Worm (Caenorhabditis elegans) whole organism, L2 larva: ENCODE measurements around the gene F46G11.4.

Experiments
- C34F6.9 ChIP-seq: fragments of 150-350 bp; optimal IDR thresholded peaks from 2 replicates; lab custom pipeline; 2014; ENCODE audit warnings: missing biosample characterization, missing genetic modification characterization
- F13H6.1 ChIP-seq: sonication (generic microtip); optimal IDR thresholded peaks from 2 replicates; lab custom pipeline; 2016; ENCODE audit warnings: missing genetic modification characterization, missing compliant biosample characterization
- R02D3.7 ChIP-seq: fragments of 150-350 bp; optimal IDR thresholded peaks from 2 replicates; lab custom pipeline; 2014; ENCODE audit warnings: missing biosample characterization, missing genetic modification characterization
- Y55F3AM.14 ChIP-seq: fragments of 200-800 bp; sonication (Bioruptor generic); optimal IDR thresholded peaks from 2 replicates; lab custom pipeline; 2018; ENCODE audit warnings: mild to moderate bottlenecking, missing genetic modification characterization, missing compliant biosample characterization
- alr-1 ChIP-seq: fragments of 150-350 bp; optimal IDR thresholded peaks from 2 replicates; lab custom pipeline; 2014; ENCODE audit warnings: missing biosample characterization, missing genetic modification characterization
- aly-2 ChIP-seq: fragments of 150-350 bp; optimal IDR thresholded peaks from 2 replicates; lab custom pipeline; 2014; ENCODE audit warnings: missing biosample characterization, missing genetic modification characterization
- ama-1 ChIP-seq: fragments of 150-350 bp; optimal IDR thresholded peaks from 2 replicates; lab custom pipeline; 2018; ENCODE audit warnings: inconsistent platforms
- blmp-1 ChIP-seq: sonication (generic microtip); optimal IDR thresholded peaks from 2 replicates; lab custom pipeline; 2017; ENCODE audit warnings: missing genetic modification characterization, mild to moderate bottlenecking, missing compliant biosample characterization, antibody characterized with exemption, moderate library complexity; ENCODE audit not compliant: insufficient read depth
- ceh-16 ChIP-seq: fragments of 150-350 bp; optimal IDR thresholded peaks from 2 replicates; lab custom pipeline; 2014; ENCODE audit warnings: missing biosample characterization, missing genetic modification characterization
- ceh-82 ChIP-seq: fragments of 150-350 bp; optimal IDR thresholded peaks from 2 replicates; lab custom pipeline; 2014; ENCODE audit warnings: missing biosample characterization, missing genetic modification characterization
- crh-2 ChIP-seq: sonication (generic microtip); optimal IDR thresholded peaks from 2 replicates; lab custom pipeline; 2017; ENCODE audit warnings: missing biosample characterization, missing genetic modification characterization
- dmd-4 ChIP-seq: sonication (generic microtip); optimal IDR thresholded peaks from 2 replicates; lab custom pipeline; 2017; ENCODE audit warnings: missing biosample characterization, missing genetic modification characterization
- egl-27 ChIP-seq: sonication (generic microtip); optimal IDR thresholded peaks from 3 replicates; lab custom pipeline; 2017; ENCODE audit warnings: missing biosample characterization, missing genetic modification reagents, missing genetic modification characterization
- elt-1 ChIP-seq: fragments of 150-350 bp; optimal IDR thresholded peaks from 2 replicates; lab custom pipeline; 2014; ENCODE audit warnings: missing biosample characterization, missing genetic modification characterization
- elt-3 ChIP-seq: sonication (generic microtip); optimal IDR thresholded peaks from 2 replicates; lab custom pipeline; 2017; ENCODE audit warnings: missing biosample characterization, missing genetic modification characterization
- gmeb-1 ChIP-seq: fragments of 150-350 bp; optimal IDR thresholded peaks from 2 replicates; lab custom pipeline; 2014; ENCODE audit warnings: missing biosample characterization, missing genetic modification characterization
- lin-11 ChIP-seq: fragments of 150-350 bp; sonication (generic microtip); optimal IDR thresholded peaks from 2 replicates; lab custom pipeline; 2014; ENCODE audit warnings: missing biosample characterization, missing genetic modification characterization, inconsistent platforms, mixed read lengths
- lin-13 ChIP-seq: fragments of 150-350 bp; optimal IDR thresholded peaks from 2 replicates; lab custom pipeline; 2014; ENCODE audit warnings: missing biosample characterization, missing genetic modification reagents, missing genetic modification characterization
- lsy-2 ChIP-seq, 2 experiments: fragments of 150-350 bp in 1 of 2; sonication (generic microtip) in 1 of 2; optimal IDR thresholded peaks; 2 replicates each; lab custom pipeline; 2014 to 2017; ENCODE audit warnings: missing biosample characterization in 2 of 2, missing genetic modification characterization in 2 of 2
- mab-5 ChIP-seq: fragments of 150-350 bp; optimal IDR thresholded peaks from 2 replicates; lab custom pipeline; 2014; ENCODE audit warnings: missing biosample characterization, missing genetic modification characterization
- mbf-1 ChIP-seq: sonication (generic microtip); optimal IDR thresholded peaks from 2 replicates; lab custom pipeline; 2017; ENCODE audit warnings: missing biosample characterization, missing genetic modification characterization
- mdl-1 ChIP-seq, 2 experiments: fragments of 150-350 bp in 1 of 2; sonication (generic microtip) in 1 of 2; optimal IDR thresholded peaks; 2 replicates each; lab custom pipeline; 2017; ENCODE audit warnings: missing biosample characterization in 2 of 2, missing genetic modification characterization in 2 of 2
- nhr-10 ChIP-seq: sonication (generic microtip); optimal IDR thresholded peaks from 2 replicates; lab custom pipeline; 2017; ENCODE audit warnings: missing biosample characterization, missing genetic modification characterization
- nhr-11 ChIP-seq: fragments of 150-350 bp; optimal IDR thresholded peaks from 2 replicates; lab custom pipeline; 2014; ENCODE audit warnings: missing biosample characterization, missing genetic modification characterization
- nhr-12 ChIP-seq: fragments of 150-350 bp; optimal IDR thresholded peaks from 2 replicates; lab custom pipeline; 2014; ENCODE audit warnings: missing biosample characterization, missing genetic modification characterization
- nhr-129 ChIP-seq: fragments of 150-350 bp; optimal IDR thresholded peaks from 2 replicates; lab custom pipeline; 2014; ENCODE audit warnings: missing biosample characterization, missing genetic modification characterization
- nhr-21 ChIP-seq: fragments of 150-350 bp; optimal IDR thresholded peaks from 2 replicates; lab custom pipeline; 2014; ENCODE audit warnings: missing biosample characterization, missing genetic modification characterization
- nhr-23 ChIP-seq: fragments of 150-350 bp; optimal IDR thresholded peaks from 2 replicates; lab custom pipeline; 2014; ENCODE audit warnings: missing biosample characterization, missing genetic modification reagents, missing genetic modification characterization
- nhr-237 ChIP-seq: fragments of 150-350 bp; optimal IDR thresholded peaks from 2 replicates; lab custom pipeline; 2014; ENCODE audit warnings: missing biosample characterization, missing genetic modification characterization
- nhr-25 ChIP-seq: fragments of 150-350 bp; sonication (generic microtip); optimal IDR thresholded peaks from 3 replicates; lab custom pipeline; 2014; ENCODE audit warnings: missing biosample characterization, missing genetic modification characterization
- nhr-6 ChIP-seq: fragments of 150-350 bp; optimal IDR thresholded peaks from 2 replicates; lab custom pipeline; 2014; ENCODE audit warnings: missing biosample characterization, missing genetic modification characterization
- nhr-77 ChIP-seq: fragments of 150-350 bp; optimal IDR thresholded peaks from 2 replicates; lab custom pipeline; 2014; ENCODE audit warnings: missing biosample characterization, missing genetic modification characterization
- peb-1 ChIP-seq: fragments of 150-350 bp; optimal IDR thresholded peaks from 2 replicates; lab custom pipeline; 2014; ENCODE audit warnings: missing biosample characterization, missing genetic modification characterization
- sem-4 ChIP-seq: fragments of 150-350 bp; optimal IDR thresholded peaks from 2 replicates; lab custom pipeline; 2014; ENCODE audit warnings: missing biosample characterization, missing genetic modification reagents, missing genetic modification characterization
- skn-1 ChIP-seq: sonication (generic microtip); optimal IDR thresholded peaks from 2 replicates; lab custom pipeline; 2017; ENCODE audit warnings: missing biosample characterization, missing genetic modification characterization
- sma-3 ChIP-seq: sonication (generic microtip); optimal IDR thresholded peaks from 2 replicates; lab custom pipeline; 2016; ENCODE audit warnings: missing genetic modification reagents, missing genetic modification characterization, missing compliant biosample characterization
- sma-9 ChIP-seq, 2 experiments: fragments of 150-350 bp in 1 of 2; sonication (generic microtip) in 1 of 2; optimal IDR thresholded peaks; 2 replicates each; lab custom pipeline; 2014 to 2016; ENCODE audit warnings: missing genetic modification characterization in 2 of 2, mild to moderate bottlenecking in 1 of 2, missing biosample characterization in 1 of 2, missing compliant biosample characterization in 1 of 2, missing genetic modification reagents in 1 of 2, moderate library complexity in 1 of 2
- snpc-4 ChIP-seq: fragments of 150-350 bp; optimal IDR thresholded peaks from 2 replicates; lab custom pipeline; 2014; ENCODE audit warnings: missing biosample characterization, missing genetic modification characterization
- unc-39 ChIP-seq: fragments of 150-350 bp; optimal IDR thresholded peaks from 2 replicates; lab custom pipeline; 2014; ENCODE audit warnings: missing biosample characterization, missing genetic modification characterization
- unc-55 ChIP-seq: fragments of 150-350 bp; sonication (generic microtip); optimal IDR thresholded peaks from 3 replicates; lab custom pipeline; 2014; ENCODE audit warnings: missing biosample characterization, missing genetic modification reagents, missing genetic modification characterization
- unc-62 ChIP-seq: fragments of 150-350 bp; optimal IDR thresholded peaks from 2 replicates; lab custom pipeline; 2014; ENCODE audit warnings: missing biosample characterization, missing genetic modification reagents, missing genetic modification characterization
- zag-1 ChIP-seq: fragments of 150-350 bp; optimal IDR thresholded peaks from 2 replicates; lab custom pipeline; 2014; ENCODE audit warnings: missing biosample characterization, missing genetic modification characterization
- ztf-1 ChIP-seq: fragments of 200-800 bp; sonication (Bioruptor generic); conservative IDR thresholded peaks from 2 replicates; pipeline ENCODE4 v1.3.6; 2022; ENCODE audit warnings: missing genetic modification characterization, missing compliant biosample characterization
- ztf-4 ChIP-seq: fragments of 150-350 bp; optimal IDR thresholded peaks from 2 replicates; lab custom pipeline; 2014; ENCODE audit warnings: missing biosample characterization, missing genetic modification characterization

F46G11.4 gene

ce11 chrX:5798690-5799089 lies at the start of gene F46G11.4:
TSS of gene F46G11.4 (minus strand) at chrX:5798790.
- TF ChIP-seq F13H6.1 (tag; lab: Kevin White, UChicago), result no peak
- TF ChIP-seq unc-39 (tag; lab: Kevin White, UChicago), result no peak
- no peak for TF ChIP-seq nhr-25 (tag; lab: Kevin White, UChicago)
- no peak for TF ChIP-seq unc-55 (GFP tag; lab: Kevin White, UChicago)
- TF ChIP-seq nhr-11 (tag; lab: Kevin White, UChicago), result no peak
- no peak for TF ChIP-seq lin-11 (tag; lab: Kevin White, UChicago)
- TF ChIP-seq sma-3 (GFP tag; lab: Kevin White, UChicago), result no peak
- TF ChIP-seq unc-62 (GFP tag; lab: Kevin White, UChicago), result no peak
- no peak for TF ChIP-seq nhr-12 (tag; lab: Kevin White, UChicago)
- no peak for TF ChIP-seq lsy-2 (tag; optimal IDR thresholded peaks at IDR 0.05; lab: Kevin White, UChicago)
- no peak for TF ChIP-seq ceh-16 (tag; lab: Kevin White, UChicago)

ce11 chrX:5847268-5847667 lies 48.7 kb upstream of the F46G11.4 start:
- TF ChIP-seq nhr-25 (tag; lab: Kevin White, UChicago), result no peak
- TF ChIP-seq alr-1 (tag; lab: Kevin White, UChicago), result no peak
- no peak for TF ChIP-seq nhr-23 (tag; lab: Kevin White, UChicago)
- no peak for TF ChIP-seq gmeb-1 (tag; lab: Kevin White, UChicago)
- peak; percentile 84 for TF ChIP-seq unc-55 (GFP tag; lab: Kevin White, UChicago)
- no peak for TF ChIP-seq lin-11 (tag; lab: Kevin White, UChicago)
- peak; percentile 23 for TF ChIP-seq sma-9 (GFP tag; optimal IDR thresholded peaks at IDR 0.05; lab: Kevin White, UChicago)
- no peak for TF ChIP-seq sma-9 (tag; optimal IDR thresholded peaks at IDR 0.05; lab: Kevin White, UChicago)
- TF ChIP-seq nhr-77 (tag; lab: Kevin White, UChicago), result no peak
- TF ChIP-seq lsy-2 (tag; optimal IDR thresholded peaks at IDR 0.05; lab: Kevin White, UChicago), result peak; percentile 30 to 56
- TF ChIP-seq aly-2 (tag; lab: Kevin White, UChicago), result no peak
- peak; percentile 1 for TF ChIP-seq snpc-4 (tag; lab: Kevin White, UChicago)
- no peak for TF ChIP-seq nhr-11 (tag; lab: Kevin White, UChicago)
- TF ChIP-seq ceh-16 (tag; lab: Kevin White, UChicago), result no peak
- no peak for TF ChIP-seq mab-5 (tag; lab: Kevin White, UChicago)
- no peak for TF ChIP-seq unc-62 (GFP tag; lab: Kevin White, UChicago)
- TF ChIP-seq zag-1, result peak; percentile 1
- TF ChIP-seq ztf-4, result no peak
- TF ChIP-seq C34F6.9 (tag; lab: Kevin White, UChicago), result peak; percentile 61
- TF ChIP-seq mdl-1 (tag; optimal IDR thresholded peaks at IDR 0.05; lab: Kevin White, UChicago), result peak in 1 of 2 experiments; percentile 14
- TF ChIP-seq sem-4 (tag; lab: Kevin White, UChicago), result peak; percentile 20
- TF ChIP-seq elt-3, result no peak
- no peak for TF ChIP-seq nhr-237
- TF ChIP-seq R02D3.7 (tag; lab: Kevin White, UChicago), result no peak
- TF ChIP-seq nhr-21, result no peak
- peak; percentile 23 for TF ChIP-seq nhr-129 (tag; lab: Kevin White, UChicago)
- no peak for TF ChIP-seq peb-1

ce11 chrX:5841060-5841642 lies 42.6 kb upstream of the F46G11.4 start, which contains the start of gene puf-9:
TSS of gene puf-9 (plus strand) at chrX:5841592.
- TF ChIP-seq elt-3, result no peak
- TF ChIP-seq nhr-23 (tag; lab: Kevin White, UChicago), result no peak
- peak; percentile 91 for TF ChIP-seq alr-1 (tag; lab: Kevin White, UChicago)
- peak; percentile 92 for TF ChIP-seq snpc-4 (tag; lab: Kevin White, UChicago)
- peak; percentile 34 for TF ChIP-seq unc-39 (tag; lab: Kevin White, UChicago)
- peak; percentile 99 for TF ChIP-seq egl-27 (tag; lab: Kevin White, UChicago)
- TF ChIP-seq F13H6.1 (tag; lab: Kevin White, UChicago), result peak; percentile 99
- peak; percentile 99 for TF ChIP-seq lin-11 (tag; lab: Kevin White, UChicago)
- TF ChIP-seq crh-2, result peak; percentile 100
- TF ChIP-seq unc-62 (GFP tag; lab: Kevin White, UChicago), result peak; percentile 95
- peak; percentile 99 for TF ChIP-seq C34F6.9 (tag; lab: Kevin White, UChicago)
- no peak for TF ChIP-seq ztf-1 (GFP tag; lab: Robert Waterston, UW)
- TF ChIP-seq nhr-12 (tag; lab: Kevin White, UChicago), result peak; percentile 82
- TF ChIP-seq peb-1, result peak; percentile 93
- peak; percentile 98 for TF ChIP-seq nhr-6
- peak; percentile 70 for TF ChIP-seq R02D3.7 (tag; lab: Kevin White, UChicago)
- TF ChIP-seq mbf-1 (tag; lab: Kevin White, UChicago), result no peak
- peak; percentile 98 for TF ChIP-seq Y55F3AM.14 (GFP tag; lab: Kevin White, UChicago)
- TF ChIP-seq nhr-10 (tag; lab: Kevin White, UChicago), result peak; percentile 87
- TF ChIP-seq unc-55 (GFP tag; lab: Kevin White, UChicago), result peak; percentile 99
- peak; percentile 86 for TF ChIP-seq nhr-77 (tag; lab: Kevin White, UChicago)
- TF ChIP-seq gmeb-1 (tag; lab: Kevin White, UChicago), result peak; percentile 96
- peak; percentile 82 for TF ChIP-seq nhr-11 (tag; lab: Kevin White, UChicago)
- TF ChIP-seq nhr-25 (tag; lab: Kevin White, UChicago), result peak; percentile 99
- TF ChIP-seq blmp-1 (tag; lab: Kevin White, UChicago), result peak; percentile 95
- TF ChIP-seq ceh-82 (tag; lab: Kevin White, UChicago), result peak; percentile 95
- TF ChIP-seq elt-1 (tag; lab: Kevin White, UChicago), result peak; percentile 78
- peak; percentile 61 for TF ChIP-seq ama-1
- peak; percentile 99 for TF ChIP-seq lin-13 (GFP tag; lab: Kevin White, UChicago)
- TF ChIP-seq mdl-1 (tag; optimal IDR thresholded peaks at IDR 0.05; lab: Kevin White, UChicago), result peak; percentile 88 to 98
- peak; percentile 87 for TF ChIP-seq nhr-237
- peak; percentile 100 for TF ChIP-seq nhr-21
- TF ChIP-seq ceh-16 (tag; lab: Kevin White, UChicago), result peak; percentile 95
- TF ChIP-seq skn-1, result peak; percentile 74
- TF ChIP-seq dmd-4, result peak; percentile 62
